Worm (Caenorhabditis elegans) whole organism, L1 larva: ENCODE data around the gene eelo-2.

Experiments used
- aly-2 ChIP-seq: fragments of 150-350 bp; optimal IDR thresholded peaks from 2 replicates; lab custom pipeline; 2014; ENCODE audit warnings: missing biosample characterization, missing genetic modification characterization
- ama-1 ChIP-seq: fragments of 150-350 bp; optimal IDR thresholded peaks from 2 replicates; lab custom pipeline; 2014
- ceh-82 ChIP-seq, 3 experiments: fragments of 150-350 bp in 1 of 3; sonication (generic microtip) in 2 of 3; optimal IDR thresholded peaks; 2 replicates each; lab custom pipeline; 2014 to 2017; ENCODE audit warnings: missing biosample characterization in 3 of 3, missing genetic modification characterization in 3 of 3
- lin-39 ChIP-seq: fragments of 150-350 bp; optimal IDR thresholded peaks from 2 replicates; lab custom pipeline; 2014; ENCODE audit warnings: missing biosample characterization, missing genetic modification reagents, missing genetic modification characterization
- mef-2 ChIP-seq: fragments of 150-350 bp; optimal IDR thresholded peaks from 2 replicates; lab custom pipeline; 2014; ENCODE audit warnings: missing biosample characterization, missing genetic modification characterization
- nhr-11 ChIP-seq: fragments of 150-350 bp; optimal IDR thresholded peaks from 2 replicates; lab custom pipeline; 2014; ENCODE audit warnings: missing biosample characterization, missing genetic modification characterization
- nhr-237 ChIP-seq: fragments of 150-350 bp; optimal IDR thresholded peaks from 2 replicates; lab custom pipeline; 2014; ENCODE audit warnings: missing biosample characterization, missing genetic modification characterization
- nhr-76 ChIP-seq: sonication (generic microtip); optimal IDR thresholded peaks from 2 replicates; lab custom pipeline; 2017; ENCODE audit warnings: missing biosample characterization, missing genetic modification characterization
- pax-3 ChIP-seq: fragments of 200-800 bp; sonication (Bioruptor generic); optimal IDR thresholded peaks from 2 replicates; lab custom pipeline; 2018; ENCODE audit warnings: mild to moderate bottlenecking, missing genetic modification characterization, moderate library complexity, missing compliant biosample characterization
- snpc-4 ChIP-seq: fragments of 150-350 bp; optimal IDR thresholded peaks from 2 replicates; lab custom pipeline; 2014; ENCODE audit warnings: missing biosample characterization, missing genetic modification characterization
- zag-1 ChIP-seq: fragments of 150-350 bp; optimal IDR thresholded peaks from 2 replicates; lab custom pipeline; 2014; ENCODE audit warnings: missing biosample characterization, missing genetic modification characterization

DNA sequence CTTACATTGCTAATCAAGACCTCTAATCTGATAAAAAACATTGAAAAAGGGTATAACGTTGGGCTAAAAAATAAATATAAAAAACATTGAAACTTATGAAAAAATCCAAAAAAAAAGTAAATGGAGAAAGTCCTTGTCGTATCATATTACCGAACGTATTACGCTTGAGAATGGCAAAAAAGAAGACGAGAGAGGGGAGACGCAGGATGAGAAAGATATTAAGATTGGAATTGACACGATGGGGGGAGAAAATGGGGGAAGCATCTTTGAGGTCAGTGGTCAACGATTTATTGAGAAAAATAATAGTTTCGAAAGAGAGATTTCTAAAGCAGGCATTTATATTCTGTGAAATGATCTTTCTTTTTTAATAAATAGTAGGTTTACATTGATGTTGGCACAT lies 40.6 kb upstream of the eelo-2 start:
- TF ChIP-seq lin-39 (tag; lab: Kevin White, UChicago) (no peak), ceh-82 (tag; optimal IDR thresholded peaks at IDR 0.05; lab: Kevin White, UChicago) (no peak), snpc-4 (tag; lab: Kevin White, UChicago) (no peak), mef-2 (tag; lab: Kevin White, UChicago) (no peak), zag-1 (no peak), ama-1 (no peak), nhr-11 (tag; lab: Kevin White, UChicago) (no peak), nhr-237 (tag; lab: Kevin White, UChicago) (no peak), nhr-76 (tag; lab: Kevin White, UChicago) (no peak), pax-3 (tag; lab: Kevin White, UChicago) (no peak), aly-2 (tag; lab: Kevin White, UChicago) (no peak)
